Fruit fly (Drosophila melanogaster): ENCODE data around the gene CG10749.

DNA sequence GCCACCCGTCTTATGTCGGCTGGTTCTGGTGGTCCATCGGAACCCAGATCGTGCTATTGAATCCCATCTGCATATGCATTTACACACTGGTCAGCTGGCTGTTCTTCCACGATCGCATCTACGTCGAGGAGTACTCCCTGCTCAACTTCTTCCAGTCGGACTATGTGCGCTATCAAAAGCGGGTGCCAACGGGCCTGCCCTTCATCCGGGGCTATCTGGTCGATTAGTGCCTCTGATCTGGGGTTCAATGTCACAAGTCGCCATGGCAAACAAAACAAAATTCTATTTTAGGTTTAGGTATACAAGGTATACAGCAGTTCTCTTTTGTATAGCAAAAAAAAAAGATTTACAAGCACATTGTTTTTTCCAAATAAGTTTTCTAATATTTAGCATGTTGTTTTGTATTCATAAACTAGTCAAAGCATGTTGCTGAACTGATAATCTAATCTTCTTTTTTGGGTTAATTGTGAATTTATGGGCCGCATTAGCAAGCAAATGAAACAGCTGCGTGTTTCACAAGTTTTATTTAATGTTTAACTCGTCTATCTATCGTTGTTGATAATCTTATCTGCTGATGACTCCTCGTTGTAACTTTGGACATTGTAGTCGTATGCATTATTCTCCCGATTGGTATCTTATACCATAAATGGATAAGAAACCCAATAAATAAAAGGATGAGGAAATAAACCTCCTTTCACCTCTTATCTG is 47.1 kb downstream of the CG10749 start:
- no peak for TF ChIP-seq bab1 (GFP tag; optimal IDR thresholded peaks at IDR 0.05)
- TF ChIP-seq ovo (GFP tag; optimal IDR thresholded peaks at IDR 0.05) = no peak
- peak; percentile 77 for TF ChIP-seq kay (GFP tag; ENCODE audit: borderline replicate concordance)
- no peak for TF ChIP-seq Mnt (GFP tag; optimal IDR thresholded peaks at IDR 0.05)
- TF ChIP-seq cnc (optimal IDR thresholded peaks at IDR 0.05) = no peak
- TF ChIP-seq Crg-1 (GFP tag; optimal IDR thresholded peaks at IDR 0.05) = no peak
- TF ChIP-seq CG5204 (GFP tag; optimal IDR thresholded peaks at IDR 0.05) = no peak
- TF ChIP-seq toe (GFP tag; optimal IDR thresholded peaks at IDR 0.05) = no peak
